Fruit fly (Drosophila melanogaster) whole organism, embryonic: ENCODE measurements around the gene CG31358.
A peak's percentile ranks its signal among the peaks of the same experiment; 100 is the strongest.

Experiments
- Blimp-1 ChIP-seq: fragments of 200-800 bp; sonication (Bioruptor generic); optimal IDR thresholded peaks from 3 replicates; lab custom pipeline; 2018; ENCODE audit warnings: missing biosample characterization, missing genetic modification characterization, mild to moderate bottlenecking, moderate library complexity, missing genetic modification reagents
- CG10321 ChIP-seq: fragments of 200-800 bp; sonication (Bioruptor generic); IDR thresholded peaks from 2 replicates; pipeline ENCODE4 v1.3.6; 2022; ENCODE audit warnings: missing biosample characterization, missing genetic modification characterization
- CG10654 ChIP-seq: fragments of 200-800 bp; sonication (Bioruptor generic); optimal IDR thresholded peaks from 2 replicates; lab custom pipeline; 2016; ENCODE audit warnings: missing biosample characterization, missing genetic modification characterization
- CG11247 ChIP-seq: fragments of 200-800 bp; sonication (Bioruptor generic); IDR thresholded peaks from 2 replicates; pipeline ENCODE4 v1.3.6; 2022; ENCODE audit warnings: missing biosample characterization, missing genetic modification characterization
- CG11504 ChIP-seq: fragments of 200-800 bp; sonication (Bioruptor generic); optimal IDR thresholded peaks from 3 replicates; lab custom pipeline; 2019; ENCODE audit warnings: missing biosample characterization, mild to moderate bottlenecking, missing genetic modification characterization, moderate library complexity
- CG11723 ChIP-seq: fragments of 200-800 bp; sonication (Bioruptor generic); optimal IDR thresholded peaks from 2 replicates; lab custom pipeline; 2017; ENCODE audit warnings: missing biosample characterization, mild to moderate bottlenecking, missing genetic modification characterization
- CG12236 ChIP-seq: fragments of 200-800 bp; sonication (Bioruptor generic); optimal IDR thresholded peaks from 2 replicates; lab custom pipeline; 2016; ENCODE audit warnings: missing biosample characterization, missing genetic modification characterization
- CG15073 ChIP-seq: fragments of 200-800 bp; sonication (Bioruptor generic); optimal IDR thresholded peaks from 2 replicates; lab custom pipeline; 2016; ENCODE audit warnings: missing biosample characterization, missing genetic modification characterization
- CG16815 ChIP-seq: fragments of 200-800 bp; sonication (Bioruptor generic); optimal IDR thresholded peaks from 3 replicates; lab custom pipeline; 2017; ENCODE audit warnings: missing biosample characterization, mild to moderate bottlenecking, missing genetic modification characterization
- CG17568 ChIP-seq: fragments of 200-800 bp; sonication (Bioruptor generic); optimal IDR thresholded peaks from 2 replicates; lab custom pipeline; 2018; ENCODE audit warnings: missing biosample characterization, mild to moderate bottlenecking, missing genetic modification characterization, moderate library complexity
- CG17829 ChIP-seq: fragments of 200-800 bp; optimal IDR thresholded peaks from 2 replicates; lab custom pipeline; 2019; ENCODE audit warnings: missing biosample characterization, mild to moderate bottlenecking, missing genetic modification characterization, moderate library complexity
- CG18262 ChIP-seq: fragments of 200-800 bp; optimal IDR thresholded peaks from 3 replicates; lab custom pipeline; 2019; ENCODE audit warnings: missing biosample characterization, mild to moderate bottlenecking, missing genetic modification characterization, moderate library complexity
- CG2199 ChIP-seq: fragments of 200-800 bp; sonication (Bioruptor generic); IDR thresholded peaks from 3 replicates; pipeline ENCODE4 v1.3.6; 2022; ENCODE audit warnings: missing biosample characterization, missing genetic modification characterization
- CG3281 ChIP-seq: fragments of 200-800 bp; sonication (Bioruptor generic); optimal IDR thresholded peaks from 3 replicates; lab custom pipeline; 2017; ENCODE audit warnings: missing biosample characterization, mild to moderate bottlenecking, missing genetic modification characterization
- CG3407 ChIP-seq: fragments of 200-800 bp; sonication (Bioruptor generic); optimal IDR thresholded peaks from 2 replicates; lab custom pipeline; 2018; ENCODE audit warnings: missing biosample characterization, mild to moderate bottlenecking, missing genetic modification characterization
- CG4730 ChIP-seq: fragments of 200-800 bp; sonication (Bioruptor generic); IDR thresholded peaks from 2 replicates; pipeline ENCODE4 v1.3.6; 2022; ENCODE audit warnings: missing biosample characterization, missing genetic modification characterization
- CG6791 ChIP-seq: fragments of 200-800 bp; sonication (Bioruptor generic); IDR thresholded peaks from 3 replicates; pipeline ENCODE4 v1.3.6; 2022; ENCODE audit warnings: missing biosample characterization, missing genetic modification characterization; ENCODE audit not compliant: partially characterized antibody
- CG9215 ChIP-seq: fragments of 200-800 bp; sonication (Bioruptor generic); IDR thresholded peaks from 2 replicates; pipeline ENCODE4 v1.3.6; 2022; ENCODE audit warnings: missing biosample characterization, missing genetic modification characterization
- CHES-1-like ChIP-seq: fragments of 200-800 bp; sonication (Bioruptor generic); optimal IDR thresholded peaks from 2 replicates; lab custom pipeline; 2016; ENCODE audit warnings: missing biosample characterization, missing genetic modification characterization
- D ChIP-seq, 2 experiments: fragments of 200-800 bp in 1 of 2; fragments of >200 bp in 1 of 2; sonication (Bioruptor generic) in 1 of 2; optimal IDR thresholded peaks; 2 replicates in 1 of 2; 3 replicates in 1 of 2; lab custom pipeline; 2017; ENCODE audit warnings: mild to moderate bottlenecking in 1 of 2, missing biosample characterization in 1 of 2, missing genetic modification characterization in 1 of 2, missing genetic modification reagents in 1 of 2
- Deaf1 ChIP-seq: fragments of 200-800 bp; optimal IDR thresholded peaks from 3 replicates; lab custom pipeline; 2019; ENCODE audit warnings: missing biosample characterization, mild to moderate bottlenecking, missing genetic modification characterization, moderate library complexity
- Drgx ChIP-seq: fragments of 200-800 bp; sonication (Bioruptor generic); IDR thresholded peaks from 2 replicates; pipeline ENCODE4 v1.3.6; 2022; ENCODE audit warnings: missing biosample characterization, missing genetic modification characterization
- Hmr ChIP-seq: fragments of 200-800 bp; sonication (Bioruptor generic); optimal IDR thresholded peaks from 3 replicates; lab custom pipeline; 2017; ENCODE audit warnings: mild to moderate bottlenecking, missing biosample characterization, missing genetic modification reagents, missing genetic modification characterization
- Med ChIP-seq: fragments of 200-800 bp; sonication (Bioruptor generic); peaks from one replicate; lab custom pipeline; 2016; ENCODE audit warnings: missing biosample characterization, missing genetic modification characterization, mild to moderate bottlenecking, inconsistent platforms, moderate library complexity
- Mes4 ChIP-seq: fragments of 200-800 bp; sonication (Bioruptor generic); optimal IDR thresholded peaks from 2 replicates; lab custom pipeline; 2016; ENCODE audit warnings: missing biosample characterization, missing genetic modification characterization
- Nf-YB ChIP-seq: fragments of 200-800 bp; sonication (Bioruptor generic); optimal IDR thresholded peaks from 3 replicates; lab custom pipeline; 2019; ENCODE audit warnings: missing biosample characterization, mild to moderate bottlenecking, missing genetic modification characterization, moderate library complexity
- Nf-YC ChIP-seq: fragments of 200-800 bp; optimal IDR thresholded peaks from 3 replicates; lab custom pipeline; 2019; ENCODE audit warnings: missing biosample characterization, mild to moderate bottlenecking, missing genetic modification characterization, moderate library complexity
- Side ChIP-seq: fragments of 200-800 bp; sonication (Bioruptor generic); optimal IDR thresholded peaks from 2 replicates; lab custom pipeline; 2016; ENCODE audit warnings: missing biosample characterization, missing genetic modification characterization
- Sry-β ChIP-seq: fragments of 200-800 bp; sonication (Bioruptor generic); optimal IDR thresholded peaks from 2 replicates; lab custom pipeline; 2018; ENCODE audit warnings: missing biosample characterization, mild to moderate bottlenecking, missing genetic modification characterization, moderate library complexity
- Stat92E ChIP-seq, 3 experiments: fragments of >200 bp in 2 of 3; fragments of 200-800 bp in 1 of 3; sonication (Bioruptor generic) in 1 of 3; optimal IDR thresholded peaks; 2 replicates each; lab custom pipeline; 2017 to 2019; ENCODE audit warnings: missing biosample characterization in 3 of 3, missing genetic modification characterization in 3 of 3, mild to moderate bottlenecking in 1 of 3, moderate library complexity in 1 of 3
- cg ChIP-seq: fragments of 200-800 bp; sonication (Bioruptor generic); optimal IDR thresholded peaks from 3 replicates; lab custom pipeline; 2019; ENCODE audit warnings: missing biosample characterization, mild to moderate bottlenecking, missing genetic modification characterization, moderate library complexity
- ci ChIP-seq: fragments of 200-800 bp; sonication (Bioruptor generic); IDR thresholded peaks from 3 replicates; pipeline ENCODE4 v1.3.6; 2022; ENCODE audit warnings: missing biosample characterization, missing genetic modification characterization
- dm ChIP-seq: fragments of 200-800 bp; sonication (Bioruptor generic); optimal IDR thresholded peaks from 3 replicates; lab custom pipeline; 2016; ENCODE audit warnings: missing biosample characterization, missing genetic modification characterization
- fd64A ChIP-seq: fragments of 200-800 bp; sonication (Bioruptor generic); optimal IDR thresholded peaks from 3 replicates; lab custom pipeline; 2018; ENCODE audit warnings: missing biosample characterization, mild to moderate bottlenecking, missing genetic modification characterization
- gsb-n ChIP-seq: fragments of 200-800 bp; sonication (Bioruptor generic); optimal IDR thresholded peaks from 3 replicates; lab custom pipeline; 2018; ENCODE audit warnings: missing biosample characterization, mild to moderate bottlenecking, missing genetic modification characterization
- onecut ChIP-seq: fragments of 200-800 bp; sonication (Bioruptor generic); IDR thresholded peaks from 2 replicates; pipeline ENCODE4 v1.3.6; 2022; ENCODE audit warnings: missing biosample characterization, missing genetic modification characterization
- otp ChIP-seq: fragments of 200-800 bp; sonication (Bioruptor generic); IDR thresholded peaks from 3 replicates; pipeline ENCODE4, ENCODE4 v1.3.6; 2022; ENCODE audit warnings: missing biosample characterization, missing genetic modification characterization
- scrt ChIP-seq: fragments of 200-800 bp; sonication (Bioruptor generic); optimal IDR thresholded peaks from 2 replicates; lab custom pipeline; 2018; ENCODE audit warnings: missing biosample characterization, mild to moderate bottlenecking, missing genetic modification characterization, moderate library complexity
- tll ChIP-seq, 2 experiments: fragments of 200-800 bp in 1 of 2; fragments of >200 bp in 1 of 2; sonication (Bioruptor generic) in 1 of 2; optimal IDR thresholded peaks; 2 replicates each; lab custom pipeline; 2017 to 2019; ENCODE audit warnings: missing biosample characterization in 2 of 2, missing genetic modification characterization in 2 of 2, mild to moderate bottlenecking in 1 of 2, moderate library complexity in 1 of 2
- toy ChIP-seq: fragments of 200-800 bp; sonication (Bioruptor generic); IDR thresholded peaks from 2 replicates; pipeline ENCODE4 v1.3.6; 2022; ENCODE audit warnings: missing biosample characterization, missing genetic modification characterization
- zen ChIP-seq: fragments of 200-800 bp; sonication (Bioruptor generic); optimal IDR thresholded peaks from 3 replicates; lab custom pipeline; 2018; ENCODE audit warnings: missing biosample characterization, mild to moderate bottlenecking, missing genetic modification characterization, moderate library complexity
- zen2 ChIP-seq: fragments of 200-800 bp; sonication (Bioruptor generic); IDR thresholded peaks from 3 replicates; pipeline ENCODE4 v1.3.6; 2022; ENCODE audit warnings: missing biosample characterization, missing genetic modification characterization; ENCODE audit not compliant: partially characterized antibody

The CG31358 gene

DNA sequence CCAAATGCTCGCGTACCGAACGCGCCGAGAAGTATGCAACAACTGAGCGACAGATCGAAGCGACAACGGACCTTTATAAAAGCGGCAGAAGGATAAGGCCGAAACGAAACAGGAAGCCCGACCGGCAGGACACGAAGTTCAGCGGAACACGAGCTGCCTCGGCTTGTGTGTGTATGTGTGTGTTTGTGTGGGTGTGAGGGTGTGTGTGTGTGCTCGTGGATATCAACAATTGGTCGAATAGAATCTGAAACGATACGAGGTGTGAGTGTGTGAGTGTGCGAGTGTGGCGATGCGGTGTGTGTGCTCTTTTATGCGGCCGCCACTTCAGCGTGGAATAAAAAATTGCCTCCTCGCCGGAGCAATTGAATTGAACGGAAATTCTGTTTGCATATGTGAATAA is 26.1 kb downstream of the CG31358 start, which contains the start of gene Tk:
Gene Tk (minus strand): TSS at position 57 of the 400 bp plus-strand sequence.
- TF ChIP-seq Nf-YC (tag; lab: Kevin White, UChicago) (peak; percentile 94), CG16815 (GFP tag; lab: Kevin White, UChicago) (no peak), CG11504 (peak; percentile 25), Deaf1 (tag; lab: Kevin White, UChicago) (peak; percentile 96), ci (GFP tag; lab: Robert Waterston, UW) (no peak), D (optimal IDR thresholded peaks at IDR 0.05; lab: Kevin White, UChicago) (peak; percentile 27), D (GFP tag; optimal IDR thresholded peaks at IDR 0.05; lab: Kevin White, UChicago) (no peak), Drgx (GFP tag; lab: Robert Waterston, UW) (no peak), Nf-YB (GFP tag; lab: Kevin White, UChicago) (peak; percentile 79), Blimp-1 (GFP tag; lab: Kevin White, UChicago) (peak; percentile 4), cg (GFP tag; lab: Kevin White, UChicago) (peak; percentile 63), toy (GFP tag; lab: Robert Waterston, UW) (no peak), CG11247 (GFP tag; lab: Robert Waterston, UW) (no peak), scrt (GFP tag; lab: Kevin White, UChicago) (peak; percentile 51)

DNA sequence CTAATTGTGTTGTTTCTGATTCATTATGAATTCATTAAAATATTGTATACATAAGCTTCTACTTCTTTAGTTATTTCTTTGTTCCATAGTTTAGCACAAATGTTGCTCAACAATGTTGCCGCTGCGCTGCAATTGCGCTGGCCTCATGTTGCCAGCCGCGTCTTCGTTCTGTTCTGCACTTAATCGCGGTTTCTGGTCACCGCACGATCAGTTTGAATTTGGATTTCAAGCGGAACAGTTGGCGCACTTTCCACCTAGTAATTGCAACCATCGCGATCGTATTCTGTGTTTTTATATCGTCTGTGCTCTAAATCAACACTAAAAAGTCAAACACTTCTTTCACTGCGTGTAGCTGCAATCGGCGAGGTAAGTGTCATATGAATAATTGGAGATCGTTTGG is 32.5 kb downstream of the CG31358 start, which contains the start of gene Ect3:
Gene Ect3 (plus strand): TSS at position 205 of the 400 bp plus-strand sequence.
- TF ChIP-seq zen (tag; lab: Kevin White, UChicago) (peak; percentile 5), CG2199 (peak; percentile 80; the same call in 2 of the 3 replicates), CG11504 (peak; percentile 99), Deaf1 (tag; lab: Kevin White, UChicago) (peak; percentile 32), Stat92E (GFP tag; optimal IDR thresholded peaks at IDR 0.05; lab: Kevin White, UChicago) (no peak), Sry-β (no peak)

DNA sequence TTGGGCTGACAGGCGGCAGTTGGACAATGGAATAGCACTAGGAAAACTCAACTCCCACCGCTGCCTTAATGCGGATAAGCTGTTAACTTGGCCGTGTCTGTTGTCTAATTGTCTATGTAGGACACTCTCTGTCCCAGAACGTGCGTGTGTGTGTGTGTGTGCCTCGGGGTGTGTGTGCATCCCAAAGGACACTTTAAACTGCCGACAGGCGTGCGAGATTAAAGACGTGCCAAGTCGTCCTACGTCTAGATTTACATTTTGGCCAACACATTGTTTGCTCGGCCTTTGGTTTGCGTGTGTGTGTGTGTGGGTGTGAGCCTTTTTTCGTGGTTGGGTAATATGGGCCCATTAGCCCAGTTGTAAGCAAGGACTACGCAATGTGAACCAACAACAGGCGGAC is 33.4 kb downstream of the CG31358 start:
- peak in 1 of 2 experiments; percentile 68 for TF ChIP-seq tll (GFP tag; optimal IDR thresholded peaks at IDR 0.05; lab: Kevin White, UChicago)
- no peak for TF ChIP-seq CG12236
- TF ChIP-seq CG10654, result no peak
- TF ChIP-seq zen (tag; lab: Kevin White, UChicago), result peak; percentile 74
- TF ChIP-seq CG3281 (GFP tag; lab: Kevin White, UChicago), result no peak
- no peak for TF ChIP-seq Mes4
- no peak for TF ChIP-seq CG4730 (GFP tag; lab: Robert Waterston, UW)
- TF ChIP-seq CG6791 (GFP tag; lab: Robert Waterston, UW), result no peak
- TF ChIP-seq CG17829 (tag; lab: Kevin White, UChicago), result no peak
- peak; percentile 56 for TF ChIP-seq Med
- peak; percentile 8 for TF ChIP-seq D (optimal IDR thresholded peaks at IDR 0.05; lab: Kevin White, UChicago)
- TF ChIP-seq D (GFP tag; optimal IDR thresholded peaks at IDR 0.05; lab: Kevin White, UChicago), result no peak

DNA sequence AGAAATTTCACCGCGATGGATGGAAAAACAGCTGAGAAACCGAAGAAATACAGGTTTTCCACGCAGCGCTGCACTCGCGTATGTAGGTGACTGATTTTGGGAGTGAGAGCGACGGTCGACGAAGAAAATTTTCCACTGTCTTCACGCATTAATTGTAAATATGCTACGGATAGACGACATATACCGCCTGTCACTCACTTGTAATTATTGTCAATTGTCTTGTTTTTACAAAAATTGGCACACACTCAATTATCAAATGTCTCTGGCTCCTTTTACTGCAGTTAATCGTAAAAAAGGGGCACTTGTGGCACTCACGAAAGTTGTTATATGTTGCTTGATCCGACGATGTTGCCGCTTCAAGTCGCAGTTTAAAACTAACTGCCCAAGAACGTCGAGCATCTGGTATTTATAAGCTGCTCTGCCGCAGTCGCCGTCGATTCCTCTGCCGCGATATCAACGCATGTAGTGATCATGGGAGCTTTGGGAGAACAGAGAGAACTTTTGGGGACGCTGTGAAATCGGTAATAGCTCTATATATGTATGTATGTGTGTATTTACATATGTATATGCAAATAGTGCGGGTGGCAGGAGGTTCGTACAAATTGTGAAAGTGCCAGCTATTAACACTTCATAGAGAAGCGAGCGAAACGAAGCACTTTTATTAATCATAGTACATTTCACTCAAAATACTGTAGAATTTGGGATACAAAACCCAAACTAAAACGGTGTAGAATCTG is 38.5 kb downstream of the CG31358 start, which contains the start of gene mfas:
Gene mfas (minus strand): TSS at position 382 of the 737 bp plus-strand sequence.
- TF ChIP-seq Drgx (GFP tag; lab: Robert Waterston, UW) (peak; percentile 42; the same call in 1 of the 2 replicates), CG18262 (tag; lab: Kevin White, UChicago) (peak; percentile 2), CG11723 (peak; percentile 7), CHES-1-like (GFP tag; lab: Kevin White, UChicago) (peak; percentile 6), otp (0 out of 3 replicates have a peak, but pooled peaks have one; percentile 27), fd64A (GFP tag; lab: Kevin White, UChicago) (peak; percentile 44), ci (GFP tag; lab: Robert Waterston, UW) (peak; percentile 54; the same call in 1 of the 3 replicates), CG11504 (peak; percentile 39), CG9215 (GFP tag; lab: Robert Waterston, UW) (no peak), Hmr (peak; percentile 21), CG10321 (GFP tag; lab: Robert Waterston, UW) (no peak), onecut (GFP tag; lab: Robert Waterston, UW) (peak; percentile 19; the same call in 1 of the 2 replicates), CG3407 (peak; percentile 23), gsb-n (tag; lab: Kevin White, UChicago) (peak; percentile 37), Side (GFP tag; lab: Kevin White, UChicago) (peak; percentile 19), CG17568 (peak; percentile 38), dm (GFP tag; lab: Kevin White, UChicago) (no peak), zen2 (GFP tag; lab: Robert Waterston, UW) (peak; percentile 6; the same call in 1 of the 3 replicates), CG15073 (GFP tag; lab: Kevin White, UChicago) (no peak)
